Fruit fly (Drosophila melanogaster) whole organism, embryonic: ENCODE measurements around the gene dah.

Experiments used
- Adf1 ChIP-seq: fragments of 200-800 bp; sonication (Bioruptor generic); IDR thresholded peaks from 2 replicates; pipeline ENCODE4 v1.3.6; 2022; ENCODE audit warnings: missing biosample characterization, missing genetic modification characterization
- B-H1 ChIP-seq: fragments of 200-800 bp; sonication (Bioruptor generic); IDR thresholded peaks from 3 replicates; pipeline ENCODE4 v1.3.6; 2022; ENCODE audit warnings: missing biosample characterization, missing genetic modification characterization
- CG10321 ChIP-seq: fragments of 200-800 bp; sonication (Bioruptor generic); IDR thresholded peaks from 2 replicates; pipeline ENCODE4 v1.3.6; 2022; ENCODE audit warnings: missing biosample characterization, missing genetic modification characterization
- CG10565 ChIP-seq: fragments of 200-800 bp; sonication (Bioruptor generic); optimal IDR thresholded peaks from 3 replicates; lab custom pipeline; 2016; ENCODE audit warnings: missing biosample characterization, mild to moderate bottlenecking, missing genetic modification characterization
- CG17328 ChIP-seq: fragments of 200-800 bp; sonication (Bioruptor generic); IDR thresholded peaks from 2 replicates; pipeline ENCODE4 v1.3.6; 2022; ENCODE audit warnings: missing biosample characterization, missing genetic modification characterization
- CG18262 ChIP-seq: fragments of 200-800 bp; optimal IDR thresholded peaks from 3 replicates; lab custom pipeline; 2019; ENCODE audit warnings: missing biosample characterization, mild to moderate bottlenecking, missing genetic modification characterization, moderate library complexity
- CG1832 ChIP-seq: fragments of 200-800 bp; sonication (Bioruptor generic); optimal IDR thresholded peaks from 2 replicates; lab custom pipeline; 2017; ENCODE audit warnings: missing biosample characterization, mild to moderate bottlenecking, missing genetic modification characterization, inconsistent platforms
- CG18599 ChIP-seq: fragments of 200-800 bp; sonication (Bioruptor generic); optimal IDR thresholded peaks from 3 replicates; lab custom pipeline; 2017; ENCODE audit warnings: missing biosample characterization, missing genetic modification characterization, mild to moderate bottlenecking, moderate library complexity, missing genetic modification reagents
- CG2199 ChIP-seq: fragments of 200-800 bp; sonication (Bioruptor generic); IDR thresholded peaks from 3 replicates; pipeline ENCODE4 v1.3.6; 2022; ENCODE audit warnings: missing biosample characterization, missing genetic modification characterization
- CG31441 ChIP-seq: fragments of 200-800 bp; sonication (Bioruptor generic); IDR thresholded peaks from 2 replicates; pipeline ENCODE4 v1.3.6; 2022; ENCODE audit warnings: missing biosample characterization, missing genetic modification characterization
- CG33213 ChIP-seq: fragments of 200-800 bp; sonication (Bioruptor generic); optimal IDR thresholded peaks from 3 replicates; lab custom pipeline; 2016; ENCODE audit warnings: missing biosample characterization, missing genetic modification characterization
- CG34376 ChIP-seq: fragments of 200-800 bp; sonication (Bioruptor generic); optimal IDR thresholded peaks from 2 replicates; lab custom pipeline; 2018; ENCODE audit warnings: missing biosample characterization, mild to moderate bottlenecking, missing genetic modification characterization
- CG7839 ChIP-seq: fragments of 200-800 bp; sonication (Bioruptor generic); optimal IDR thresholded peaks from 3 replicates; lab custom pipeline; 2018; ENCODE audit warnings: missing biosample characterization, mild to moderate bottlenecking, missing genetic modification characterization, moderate library complexity
- CG8478 ChIP-seq: fragments of >200 bp; optimal IDR thresholded peaks from 2 replicates; lab custom pipeline; 2018
- CG8924 ChIP-seq: fragments of 200-800 bp; optimal IDR thresholded peaks from 3 replicates; lab custom pipeline; 2019; ENCODE audit warnings: missing biosample characterization, mild to moderate bottlenecking, missing genetic modification characterization, moderate library complexity
- CG8944 ChIP-seq: fragments of 200-800 bp; sonication (Bioruptor generic); optimal IDR thresholded peaks from 3 replicates; lab custom pipeline; 2016; ENCODE audit warnings: missing biosample characterization, missing genetic modification characterization
- CG9797 ChIP-seq: fragments of 200-800 bp; sonication (Bioruptor generic); optimal IDR thresholded peaks from 3 replicates; lab custom pipeline; 2018; ENCODE audit warnings: missing biosample characterization, mild to moderate bottlenecking, missing genetic modification characterization
- CHES-1-like ChIP-seq: fragments of 200-800 bp; sonication (Bioruptor generic); optimal IDR thresholded peaks from 2 replicates; lab custom pipeline; 2016; ENCODE audit warnings: missing biosample characterization, missing genetic modification characterization
- CoRest ChIP-seq: fragments of 200-800 bp; sonication (Bioruptor generic); optimal IDR thresholded peaks from 3 replicates; lab custom pipeline; 2018; ENCODE audit warnings: missing biosample characterization, mild to moderate bottlenecking, missing genetic modification characterization, moderate library complexity
- Deaf1 ChIP-seq: fragments of 200-800 bp; optimal IDR thresholded peaks from 3 replicates; lab custom pipeline; 2019; ENCODE audit warnings: missing biosample characterization, mild to moderate bottlenecking, missing genetic modification characterization, moderate library complexity
- Ets65A ChIP-seq: fragments of 200-800 bp; sonication (Bioruptor generic); peaks from one replicate; lab custom pipeline; 2016; ENCODE audit warnings: missing biosample characterization, missing genetic modification characterization
- Hr39 ChIP-seq: fragments of >200 bp; optimal IDR thresholded peaks from 2 replicates; lab custom pipeline; 2017
- Hr51 ChIP-seq, 2 experiments: fragments of 200-800 bp; sonication (Bioruptor generic); optimal IDR thresholded peaks; 2 replicates in 1 of 2; 3 replicates in 1 of 2; lab custom pipeline; 2016 to 2018; ENCODE audit warnings: missing biosample characterization in 2 of 2, missing genetic modification characterization in 2 of 2, mild to moderate bottlenecking in 1 of 2, moderate library complexity in 1 of 2
- Mrtf ChIP-seq: fragments of 200-800 bp; sonication (Bioruptor generic); IDR thresholded peaks from 3 replicates; pipeline ENCODE4 v1.3.6; 2022; ENCODE audit warnings: missing biosample characterization, missing genetic modification characterization
- Nf-YB ChIP-seq: fragments of 200-800 bp; sonication (Bioruptor generic); optimal IDR thresholded peaks from 3 replicates; lab custom pipeline; 2019; ENCODE audit warnings: missing biosample characterization, mild to moderate bottlenecking, missing genetic modification characterization, moderate library complexity
- Nf-YC ChIP-seq: fragments of 200-800 bp; optimal IDR thresholded peaks from 3 replicates; lab custom pipeline; 2019; ENCODE audit warnings: missing biosample characterization, mild to moderate bottlenecking, missing genetic modification characterization, moderate library complexity
- Ptx1 ChIP-seq: fragments of 200-800 bp; sonication (Bioruptor generic); IDR thresholded peaks from 2 replicates; pipeline ENCODE4 v1.3.6; 2022; ENCODE audit warnings: missing biosample characterization, missing genetic modification characterization
- Ravus ChIP-seq: fragments of 200-800 bp; sonication (Bioruptor generic); IDR thresholded peaks from 2 replicates; pipeline ENCODE4 v1.3.6; 2022; ENCODE audit warnings: missing biosample characterization, missing genetic modification characterization
- Sox102F ChIP-seq: fragments of 200-800 bp; sonication (Bioruptor generic); optimal IDR thresholded peaks from 2 replicates; lab custom pipeline; 2018; ENCODE audit warnings: missing biosample characterization, mild to moderate bottlenecking, missing genetic modification characterization, moderate library complexity
- Spps ChIP-seq: fragments of 200-800 bp; sonication (Bioruptor generic); optimal IDR thresholded peaks from 2 replicates; lab custom pipeline; 2018; ENCODE audit warnings: missing biosample characterization, mild to moderate bottlenecking, missing genetic modification characterization
- Trl ChIP-seq, 3 experiments: fragments of >200 bp in 2 of 3; fragments of 200-800 bp in 1 of 3; sonication (Bioruptor generic) in 1 of 3; optimal IDR thresholded peaks; 2 replicates in 1 of 3; 3 replicates in 2 of 3; lab custom pipeline; 2016 to 2017; ENCODE audit warnings: missing biosample characterization in 1 of 3, missing genetic modification characterization in 1 of 3
- ac ChIP-seq: fragments of 200-800 bp; sonication (Bioruptor generic); optimal IDR thresholded peaks from 3 replicates; lab custom pipeline; 2017; ENCODE audit warnings: missing biosample characterization, mild to moderate bottlenecking, missing genetic modification characterization
- cg ChIP-seq: fragments of 200-800 bp; sonication (Bioruptor generic); optimal IDR thresholded peaks from 3 replicates; lab custom pipeline; 2019; ENCODE audit warnings: missing biosample characterization, mild to moderate bottlenecking, missing genetic modification characterization, moderate library complexity
- croc ChIP-seq: fragments of 200-800 bp; sonication (Bioruptor generic); conservative IDR thresholded peaks from 3 replicates; pipeline ENCODE4 v1.3.6; 2022; ENCODE audit warnings: missing biosample characterization, missing genetic modification characterization
- dan ChIP-seq: fragments of 200-800 bp; sonication (Bioruptor generic); IDR thresholded peaks from 2 replicates; pipeline ENCODE4 v1.3.6; 2022; ENCODE audit warnings: missing biosample characterization, missing genetic modification characterization
- danr ChIP-seq: fragments of 200-800 bp; sonication (Bioruptor generic); IDR thresholded peaks from 2 replicates; pipeline ENCODE4 v1.3.6; 2022; ENCODE audit warnings: missing biosample characterization, missing genetic modification characterization
- dmrt11E ChIP-seq: fragments of 200-800 bp; sonication (Bioruptor generic); optimal IDR thresholded peaks from 3 replicates; lab custom pipeline; 2018; ENCODE audit warnings: missing biosample characterization, mild to moderate bottlenecking, missing genetic modification characterization, moderate library complexity
- dmrt99B ChIP-seq: fragments of 200-800 bp; sonication (Bioruptor generic); optimal IDR thresholded peaks from 2 replicates; lab custom pipeline; 2018; ENCODE audit warnings: missing biosample characterization, mild to moderate bottlenecking, missing genetic modification characterization, moderate library complexity
- emc ChIP-seq: fragments of 200-800 bp; sonication (Bioruptor generic); optimal IDR thresholded peaks from 2 replicates; lab custom pipeline; 2016; ENCODE audit warnings: missing biosample characterization, missing genetic modification characterization
- ewg ChIP-seq: fragments of 200-800 bp; sonication (Bioruptor generic); optimal IDR thresholded peaks from 3 replicates; lab custom pipeline; 2017; ENCODE audit warnings: mild to moderate bottlenecking, missing biosample characterization, missing genetic modification reagents, missing genetic modification characterization
- gro ChIP-seq: fragments of 200-800 bp; sonication (Bioruptor generic); optimal IDR thresholded peaks from 2 replicates; lab custom pipeline; 2016; ENCODE audit warnings: missing biosample characterization, missing genetic modification characterization
- lola ChIP-seq, 3 experiments: fragments of >200 bp in 2 of 3; fragments of 200-800 bp in 1 of 3; sonication (Bioruptor generic) in 1 of 3; optimal IDR thresholded peaks; 2 replicates each; lab custom pipeline; 2017 to 2019; ENCODE audit warnings: missing biosample characterization in 3 of 3, missing genetic modification characterization in 3 of 3, mild to moderate bottlenecking in 1 of 3, moderate library complexity in 1 of 3
- nom ChIP-seq: fragments of 200-800 bp; sonication (Bioruptor generic); optimal IDR thresholded peaks from 2 replicates; lab custom pipeline; 2017; ENCODE audit warnings: missing biosample characterization, missing genetic modification characterization, mild to moderate bottlenecking, moderate library complexity, missing genetic modification reagents
- repo ChIP-seq: fragments of 200-800 bp; sonication (Bioruptor generic); optimal IDR thresholded peaks from 2 replicates; lab custom pipeline; 2016; ENCODE audit warnings: missing biosample characterization, missing genetic modification characterization
- sd ChIP-seq: fragments of 200-800 bp; sonication (Bioruptor generic); optimal IDR thresholded peaks from 3 replicates; lab custom pipeline; 2018; ENCODE audit warnings: missing biosample characterization, mild to moderate bottlenecking, missing genetic modification characterization, moderate library complexity
- sens ChIP-seq: fragments of 200-800 bp; sonication (Bioruptor generic); peaks from one replicate; lab custom pipeline; 2016; ENCODE audit warnings: missing biosample characterization, missing genetic modification characterization
- seq ChIP-seq: fragments of 200-800 bp; sonication (Bioruptor generic); IDR thresholded peaks from 2 replicates; pipeline ENCODE4 v1.3.6; 2022; ENCODE audit warnings: missing biosample characterization, missing genetic modification characterization
- sqz ChIP-seq: fragments of 200-800 bp; sonication (Bioruptor generic); optimal IDR thresholded peaks from 3 replicates; lab custom pipeline; 2018; ENCODE audit warnings: missing biosample characterization, mild to moderate bottlenecking, missing genetic modification characterization
- tll ChIP-seq, 2 experiments: fragments of 200-800 bp in 1 of 2; fragments of >200 bp in 1 of 2; sonication (Bioruptor generic) in 1 of 2; optimal IDR thresholded peaks; 2 replicates each; lab custom pipeline; 2017 to 2019; ENCODE audit warnings: missing biosample characterization in 2 of 2, missing genetic modification characterization in 2 of 2, mild to moderate bottlenecking in 1 of 2, moderate library complexity in 1 of 2
- twi ChIP-seq: fragments of 200-800 bp; optimal IDR thresholded peaks from 2 replicates; lab custom pipeline; 2019; ENCODE audit warnings: missing biosample characterization, mild to moderate bottlenecking, missing genetic modification characterization, moderate library complexity

Gene dah

dm6 chrX:15356410-15356809 lies 28.3 kb downstream of the dah start:
- peak; percentile 96 for TF ChIP-seq CG1832 (GFP tag; lab: Kevin White, UChicago)
- TF ChIP-seq tll (GFP tag; optimal IDR thresholded peaks at IDR 0.05; lab: Kevin White, UChicago): peak in 1 of 2 experiments; percentile 65
- no peak for TF ChIP-seq sd (tag; lab: Kevin White, UChicago)
- peak; percentile 99 for TF ChIP-seq ewg (GFP tag; lab: Kevin White, UChicago)
- TF ChIP-seq CG18599: no peak
- TF ChIP-seq Mrtf (GFP tag; lab: Robert Waterston, UW): no peak
- peak; percentile 17 for TF ChIP-seq sens (GFP tag; lab: Kevin White, UChicago)
- peak; percentile 53 for TF ChIP-seq cg (GFP tag; lab: Kevin White, UChicago)
- TF ChIP-seq Ravus: no peak
- peak; percentile 19 for TF ChIP-seq CG8924 (tag; lab: Kevin White, UChicago)
- TF ChIP-seq CG9797 (GFP tag; lab: Kevin White, UChicago): no peak
- no peak for TF ChIP-seq B-H1
- TF ChIP-seq Hr39: peak; percentile 13
- no peak for TF ChIP-seq ac (GFP tag; lab: Kevin White, UChicago)
- no peak for TF ChIP-seq emc
- TF ChIP-seq twi (tag; lab: Kevin White, UChicago): peak; percentile 28
- TF ChIP-seq CG10565 (GFP tag; lab: Kevin White, UChicago): no peak
- 0 out of 2 replicates have a peak, but pooled peaks have one; percentile 24 for TF ChIP-seq Adf1
- peak; percentile 83 for TF ChIP-seq CG10321 (GFP tag; lab: Robert Waterston, UW)
- no peak for TF ChIP-seq nom (GFP tag; lab: Kevin White, UChicago)
- TF ChIP-seq Deaf1 (tag; lab: Kevin White, UChicago): peak; percentile 26
- TF ChIP-seq Ets65A (GFP tag; lab: Kevin White, UChicago): peak; percentile 74
- no peak for TF ChIP-seq CG8944 (GFP tag; lab: Kevin White, UChicago)
- TF ChIP-seq Ptx1 (GFP tag; lab: Robert Waterston, UW): no peak
- TF ChIP-seq Trl (optimal IDR thresholded peaks at IDR 0.05; lab: Kevin White, UChicago): peak; percentile 29 to 55
- no peak for TF ChIP-seq Trl (GFP tag; optimal IDR thresholded peaks at IDR 0.05; lab: Kevin White, UChicago)
- TF ChIP-seq CG8478 (lab: Kevin White, UChicago): peak; percentile 87
- TF ChIP-seq Nf-YC (tag; lab: Kevin White, UChicago): peak; percentile 97
- TF ChIP-seq CG34376 (GFP tag; lab: Kevin White, UChicago): no peak
- peak; percentile 79 for TF ChIP-seq sqz
- peak; percentile 31 for TF ChIP-seq CoRest (tag; lab: Kevin White, UChicago)
- 0 out of 2 replicates have a peak, but pooled peaks have one; percentile 47 for TF ChIP-seq seq (GFP tag; lab: Robert Waterston, UW)
- TF ChIP-seq CG2199: 0 out of 3 replicates have a peak, but pooled peaks have one; percentile 33
- TF ChIP-seq dan (GFP tag; lab: Robert Waterston, UW): no peak
- peak; percentile 95 for TF ChIP-seq Nf-YB (GFP tag; lab: Kevin White, UChicago)
- TF ChIP-seq CHES-1-like: no peak

DNA sequence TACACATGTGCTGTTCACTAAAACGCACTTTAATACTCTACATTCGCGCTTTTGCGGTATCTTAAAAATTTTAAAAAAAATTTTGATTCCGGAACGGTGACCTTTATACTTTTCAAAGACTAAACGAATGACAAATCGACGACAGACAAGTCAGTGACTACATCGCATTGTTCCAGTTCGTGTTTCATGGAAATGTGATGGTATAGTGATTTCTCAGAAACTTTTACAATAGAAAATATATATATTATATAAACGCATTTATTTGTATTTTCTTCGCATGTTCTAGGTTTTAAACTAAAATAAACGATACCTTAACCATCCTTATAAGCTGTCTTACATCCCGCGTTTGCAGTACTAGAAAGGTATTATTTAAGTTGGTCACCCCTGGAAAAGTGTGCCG lies 32.8 kb downstream of the dah start, which contains the start of gene Pp1-13C:
Gene Pp1-13C, minus strand, starts transcription at position 101 of the 400 bp plus-strand sequence.
- TF ChIP-seq CG31441 (GFP tag; lab: Robert Waterston, UW): no peak
- TF ChIP-seq gro: no peak

dm6 chrX:15363649-15364048 lies 35.5 kb downstream of the dah start:
- TF ChIP-seq danr (GFP tag; lab: Robert Waterston, UW): no peak
- TF ChIP-seq Hr51 (GFP tag; optimal IDR thresholded peaks at IDR 0.05; lab: Kevin White, UChicago): peak in 1 of 2 experiments; percentile 15
- peak; percentile 41 for TF ChIP-seq dmrt99B (tag; lab: Kevin White, UChicago)
- peak; percentile 12 for TF ChIP-seq Sox102F (GFP tag; lab: Kevin White, UChicago)
- no peak for TF ChIP-seq Spps (tag; lab: Kevin White, UChicago)
- no peak for TF ChIP-seq CG33213 (GFP tag; lab: Kevin White, UChicago)
- TF ChIP-seq lola (GFP tag; optimal IDR thresholded peaks at IDR 0.05; lab: Kevin White, UChicago): peak in 1 of 3 experiments; percentile 46
- no peak for TF ChIP-seq croc
- no peak for TF ChIP-seq CG17328 (GFP tag; lab: Robert Waterston, UW)
- TF ChIP-seq repo (GFP tag; lab: Kevin White, UChicago): no peak
- peak; percentile 53 for TF ChIP-seq CG18262 (tag; lab: Kevin White, UChicago)
- TF ChIP-seq CG7839 (tag; lab: Kevin White, UChicago): peak; percentile 10
- TF ChIP-seq dmrt11E: peak; percentile 11
